Fruit fly (Drosophila melanogaster): ENCODE results near the gene Usp47.

Gene Usp47

DNA sequence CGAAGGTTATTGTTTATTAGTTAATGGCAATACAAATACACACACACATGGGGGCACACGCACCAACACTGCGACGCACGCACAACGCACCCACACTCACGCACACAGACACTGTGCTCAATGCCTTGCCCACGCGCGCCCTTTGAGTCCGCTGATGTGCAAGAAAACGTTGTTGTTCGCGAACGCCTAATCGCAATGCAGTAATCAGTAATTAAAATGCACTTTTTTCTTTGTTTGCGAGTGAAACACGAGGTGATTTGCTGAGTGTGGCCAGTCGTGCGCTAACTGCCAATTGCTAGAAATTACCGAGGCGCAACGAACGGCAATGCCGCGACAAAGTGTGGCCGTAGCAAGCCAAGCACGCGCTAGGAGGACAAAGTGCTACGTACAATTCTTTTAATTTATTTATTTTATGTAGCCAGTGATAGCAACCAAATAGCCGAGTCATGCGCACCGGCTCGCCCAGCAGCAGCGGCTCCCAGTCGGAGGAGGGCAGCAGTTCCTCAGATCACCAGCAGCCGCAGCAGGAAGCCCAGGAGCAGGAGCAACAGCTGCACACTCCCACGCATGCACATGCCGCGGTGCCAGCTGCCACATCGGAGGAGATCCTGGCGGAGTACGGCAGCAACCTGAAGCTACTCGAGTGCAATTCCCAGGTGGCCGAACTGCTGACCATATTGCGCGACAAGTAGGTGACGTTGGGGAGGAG, 58.0 kb downstream of the Usp47 start, which contains the start of the genes S6k and kri (continued):
- TF ChIP-seq exex (tag; optimal IDR thresholded peaks at IDR 0.05) (peak; percentile 65), bcd (GFP tag; optimal IDR thresholded peaks at IDR 0.05) (peak; percentile 19), Hsf (GFP tag; optimal IDR thresholded peaks at IDR 0.05) (no peak), CG31365 (tag; optimal IDR thresholded peaks at IDR 0.05) (no peak), fu2 (GFP tag; optimal IDR thresholded peaks at IDR 0.05) (no peak), CG6683 (GFP tag; optimal IDR thresholded peaks at IDR 0.05) (no peak), E2f1 (GFP tag; IDR thresholded peaks at IDR 0.05) (no peak), scrt (GFP tag; optimal IDR thresholded peaks at IDR 0.05) (peak; percentile 55), NFAT (GFP tag; IDR thresholded peaks at IDR 0.05) (no peak), CG7556 (GFP tag; optimal IDR thresholded peaks at IDR 0.05) (peak; percentile 4), ttk (GFP tag; IDR thresholded peaks at IDR 0.05) (no peak), usp (GFP tag; optimal IDR thresholded peaks at IDR 0.05) (no peak), Rx (GFP tag; IDR thresholded peaks at IDR 0.05) (no peak), CG4820 (GFP tag; optimal IDR thresholded peaks at IDR 0.05) (no peak), fd3F (GFP tag; optimal IDR thresholded peaks at IDR 0.05) (no peak), CG10366 (GFP tag; IDR thresholded peaks at IDR 0.05) (no peak), yki (optimal IDR thresholded peaks at IDR 0.05) (no peak), CG2129 (GFP tag; IDR thresholded peaks at IDR 0.05; ENCODE audit: partially characterized antibody) (no peak), ci (GFP tag; IDR thresholded peaks at IDR 0.05) (peak; percentile 56), CG11093 (GFP tag; IDR thresholded peaks at IDR 0.05) (no peak), Oaz (GFP tag; IDR thresholded peaks at IDR 0.05) (no peak), luna (GFP tag; optimal IDR thresholded peaks at IDR 0.05) (no peak), CG7745 (tag; optimal IDR thresholded peaks at IDR 0.05) (no peak), Doc3 (GFP tag; IDR thresholded peaks at IDR 0.05; ENCODE audit: partially characterized antibody) (no peak), zf30C (GFP tag; optimal IDR thresholded peaks at IDR 0.05) (no peak), ap (GFP tag; IDR thresholded peaks at IDR 0.05) (no peak), Mad (GFP tag; optimal IDR thresholded peaks at IDR 0.05) (no peak), Stat92E (GFP tag; optimal IDR thresholded peaks at IDR 0.05) (no peak), CG2712 (tag; optimal IDR thresholded peaks at IDR 0.05) (peak; percentile 9), Lpt (GFP tag; optimal IDR thresholded peaks at IDR 0.05) (no peak), Dek (tag; optimal IDR thresholded peaks at IDR 0.05) (peak; percentile 18), schlank (tag; optimal IDR thresholded peaks at IDR 0.05) (no peak), btn (GFP tag; optimal IDR thresholded peaks at IDR 0.05) (no peak), ash1 (GFP tag; optimal IDR thresholded peaks at IDR 0.05) (no peak), grau (tag; optimal IDR thresholded peaks at IDR 0.05) (peak; percentile 19), Bgb (GFP tag; IDR thresholded peaks at IDR 0.05; ENCODE audit: partially characterized antibody) (no peak; the same call in 1 of the 2 replicates), Opbp (GFP tag; IDR thresholded peaks at IDR 0.05; ENCODE audit: partially characterized antibody) (peak; percentile 66; the same call in 2 of the 3 replicates), CG17361 (GFP tag; IDR thresholded peaks at IDR 0.05) (0 out of 3 replicates have a peak, but pooled peaks have one; percentile 27), CG30431 (GFP tag; optimal IDR thresholded peaks at IDR 0.05) (no peak), tin (GFP tag; optimal IDR thresholded peaks at IDR 0.05) (no peak), TFAM (GFP tag; optimal IDR thresholded peaks at IDR 0.05) (no peak), CG15601 (tag; optimal IDR thresholded peaks at IDR 0.05) (peak; percentile 2), ind (GFP tag; optimal IDR thresholded peaks at IDR 0.05) (no peak), Antp (GFP tag; optimal IDR thresholded peaks at IDR 0.05) (no peak), Dad (GFP tag; optimal IDR thresholded peaks at IDR 0.05) (peak; percentile 45), otp (GFP tag; IDR thresholded peaks at IDR 0.05) (no peak), her (GFP tag; optimal IDR thresholded peaks at IDR 0.05) (no peak), zen (tag; optimal IDR thresholded peaks at IDR 0.05) (peak; percentile 67), CG3163 (GFP tag; optimal IDR thresholded peaks at IDR 0.05) (no peak), cwo (GFP tag; optimal IDR thresholded peaks at IDR 0.05) (peak; percentile 36), Ets97D (GFP tag; optimal IDR thresholded peaks at IDR 0.05) (peak; percentile 57)

Data from whole organism, embryonic.